Fruit fly (Drosophila melanogaster) whole organism, prepupa: ENCODE data around the gene CG33511.

Experiments
- Blimp-1 ChIP-seq: fragments of 200-800 bp; sonication (Bioruptor generic); optimal IDR thresholded peaks from 3 replicates; lab custom pipeline; 2017; ENCODE audit warnings: missing biosample characterization, missing genetic modification characterization, mild to moderate bottlenecking, moderate library complexity, missing genetic modification reagents
- CG10669 ChIP-seq: fragments of 200-800 bp; sonication (Bioruptor generic); optimal IDR thresholded peaks from 3 replicates; lab custom pipeline; 2018; ENCODE audit warnings: missing biosample characterization, mild to moderate bottlenecking, missing genetic modification characterization, moderate library complexity
- CG11294 ChIP-seq: fragments of 200-800 bp; sonication (Bioruptor generic); IDR thresholded peaks from 2 replicates; pipeline ENCODE4 v1.3.6; 2022; ENCODE audit warnings: missing biosample characterization, missing genetic modification characterization
- CG11902 ChIP-seq: fragments of 200-800 bp; sonication (Bioruptor generic); optimal IDR thresholded peaks from 3 replicates; lab custom pipeline; 2016; ENCODE audit warnings: missing biosample characterization, missing genetic modification characterization
- CG15336 ChIP-seq: fragments of 200-800 bp; sonication (Bioruptor generic); IDR thresholded peaks from 2 replicates; pipeline ENCODE4 v1.3.6; 2022; ENCODE audit warnings: missing biosample characterization, missing genetic modification characterization
- CG16779 ChIP-seq: fragments of 200-800 bp; sonication (Bioruptor generic); optimal IDR thresholded peaks from 3 replicates; lab custom pipeline; 2017; ENCODE audit warnings: missing biosample characterization, mild to moderate bottlenecking, missing genetic modification characterization
- CG31627 ChIP-seq: fragments of 200-800 bp; sonication (Bioruptor generic); optimal IDR thresholded peaks from 3 replicates; lab custom pipeline; 2016; ENCODE audit warnings: missing biosample characterization, missing genetic modification characterization
- CG32006 ChIP-seq: fragments of 200-800 bp; sonication (Bioruptor generic); optimal IDR thresholded peaks from 3 replicates; lab custom pipeline; 2017; ENCODE audit warnings: missing biosample characterization, mild to moderate bottlenecking, missing genetic modification characterization
- CG34406 ChIP-seq: fragments of 200-800 bp; sonication (Bioruptor generic); optimal IDR thresholded peaks from 3 replicates; lab custom pipeline; 2016; ENCODE audit warnings: missing biosample characterization, missing genetic modification characterization
- CG3919 ChIP-seq: fragments of 200-800 bp; sonication (Bioruptor generic); optimal IDR thresholded peaks from 3 replicates; lab custom pipeline; 2016; ENCODE audit warnings: missing biosample characterization, missing genetic modification characterization
- CG6163 ChIP-seq: fragments of 200-800 bp; sonication (Bioruptor generic); IDR thresholded peaks from 3 replicates; pipeline ENCODE4 v1.3.6; 2022; ENCODE audit warnings: missing biosample characterization, missing genetic modification characterization
- CG6276 ChIP-seq: fragments of 200-800 bp; sonication (Bioruptor generic); optimal IDR thresholded peaks from 2 replicates; lab custom pipeline; 2017; ENCODE audit warnings: missing biosample characterization, mild to moderate bottlenecking, missing genetic modification characterization
- CG6792 ChIP-seq: fragments of 200-800 bp; sonication (Bioruptor generic); optimal IDR thresholded peaks from 3 replicates; lab custom pipeline; 2016; ENCODE audit warnings: missing biosample characterization, missing genetic modification characterization
- CG6808 ChIP-seq: fragments of 200-800 bp; sonication (Bioruptor generic); optimal IDR thresholded peaks from 3 replicates; lab custom pipeline; 2017; ENCODE audit warnings: missing biosample characterization, missing genetic modification characterization, mild to moderate bottlenecking, moderate library complexity, missing genetic modification reagents
- CG6854 ChIP-seq: fragments of 200-800 bp; sonication (Bioruptor generic); optimal IDR thresholded peaks from 2 replicates; lab custom pipeline; 2017; ENCODE audit warnings: missing biosample characterization, mild to moderate bottlenecking, missing genetic modification characterization
- CG7368 ChIP-seq: fragments of 200-800 bp; sonication (Bioruptor generic); optimal IDR thresholded peaks from 3 replicates; lab custom pipeline; 2016; ENCODE audit warnings: missing biosample characterization, missing genetic modification characterization
- CG8119 ChIP-seq: fragments of 200-800 bp; sonication (Bioruptor generic); IDR thresholded peaks from 3 replicates; pipeline ENCODE4 v1.3.6; 2022; ENCODE audit warnings: missing biosample characterization, missing genetic modification characterization
- CG8319 ChIP-seq: fragments of 200-800 bp; sonication (Bioruptor generic); optimal IDR thresholded peaks from 3 replicates; lab custom pipeline; 2016; ENCODE audit warnings: missing biosample characterization, missing genetic modification characterization
- CG8632 ChIP-seq: fragments of 200-800 bp; sonication (Bioruptor generic); optimal IDR thresholded peaks from 3 replicates; lab custom pipeline; 2016; ENCODE audit warnings: missing biosample characterization, missing genetic modification characterization
- CG9139 ChIP-seq: fragments of 200-800 bp; sonication (Bioruptor generic); optimal IDR thresholded peaks from 3 replicates; lab custom pipeline; 2017; ENCODE audit warnings: missing biosample characterization, mild to moderate bottlenecking, missing genetic modification characterization
- Eip75B ChIP-seq: fragments of 200-800 bp; sonication (Bioruptor generic); optimal IDR thresholded peaks from 3 replicates; lab custom pipeline; 2016; ENCODE audit warnings: missing biosample characterization, missing genetic modification characterization
- Eip78C ChIP-seq: fragments of 200-800 bp; sonication (Bioruptor generic); peaks from one replicate; lab custom pipeline; 2016; ENCODE audit warnings: missing biosample characterization, missing genetic modification characterization
- Ets21C ChIP-seq: fragments of 200-800 bp; sonication (Bioruptor generic); optimal IDR thresholded peaks from 3 replicates; lab custom pipeline; 2016; ENCODE audit warnings: missing biosample characterization, missing genetic modification characterization
- Gug ChIP-seq: fragments of 200-800 bp; sonication (Bioruptor generic); IDR thresholded peaks from 2 replicates; pipeline ENCODE4 v1.3.6; 2022; ENCODE audit warnings: missing biosample characterization, missing genetic modification characterization
- Hr38 ChIP-seq: sonication (Bioruptor generic); optimal IDR thresholded peaks from 2 replicates; lab custom pipeline; 2016; ENCODE audit warnings: missing biosample characterization, missing genetic modification characterization
- Hr39 ChIP-seq: fragments of 200-800 bp; sonication (Bioruptor generic); optimal IDR thresholded peaks from 2 replicates; lab custom pipeline; 2016; ENCODE audit warnings: missing biosample characterization, missing genetic modification characterization
- Hr4 ChIP-seq: fragments of 200-800 bp; sonication (Bioruptor generic); optimal IDR thresholded peaks from 3 replicates; lab custom pipeline; 2016; ENCODE audit warnings: missing biosample characterization, missing genetic modification characterization
- Met ChIP-seq: fragments of 200-800 bp; sonication (Bioruptor generic); optimal IDR thresholded peaks from 3 replicates; lab custom pipeline; 2016; ENCODE audit warnings: missing biosample characterization, missing genetic modification characterization
- OdsH ChIP-seq: fragments of 200-800 bp; sonication (Bioruptor generic); optimal IDR thresholded peaks from 3 replicates; lab custom pipeline; 2016; ENCODE audit warnings: missing biosample characterization, missing genetic modification characterization
- Smox ChIP-seq: fragments of 200-800 bp; sonication (Bioruptor generic); optimal IDR thresholded peaks from 3 replicates; lab custom pipeline; 2016; ENCODE audit warnings: missing biosample characterization, missing genetic modification characterization
- Sox102F ChIP-seq: fragments of 200-800 bp; sonication (Bioruptor generic); optimal IDR thresholded peaks from 2 replicates; lab custom pipeline; 2016; ENCODE audit warnings: missing biosample characterization, mild to moderate bottlenecking, missing genetic modification characterization
- Sox14 ChIP-seq: fragments of 200-800 bp; sonication (Bioruptor generic); optimal IDR thresholded peaks from 3 replicates; lab custom pipeline; 2016; ENCODE audit warnings: missing biosample characterization, missing genetic modification characterization
- achi ChIP-seq: fragments of 200-800 bp; sonication (Bioruptor generic); optimal IDR thresholded peaks from 3 replicates; lab custom pipeline; 2016; ENCODE audit warnings: missing biosample characterization, missing genetic modification characterization
- cyc ChIP-seq: fragments of 200-800 bp; sonication (Bioruptor generic); optimal IDR thresholded peaks from 3 replicates; lab custom pipeline; 2016; ENCODE audit warnings: missing biosample characterization, missing genetic modification characterization
- eg ChIP-seq: fragments of 200-800 bp; sonication (Bioruptor generic); IDR thresholded peaks from 3 replicates; pipeline ENCODE4 v1.3.6; 2022; ENCODE audit warnings: missing biosample characterization, missing genetic modification characterization
- esn ChIP-seq: fragments of 200-800 bp; sonication (Bioruptor generic); optimal IDR thresholded peaks from 2 replicates; lab custom pipeline; 2016; ENCODE audit warnings: missing biosample characterization, mild to moderate bottlenecking, missing genetic modification characterization, moderate library complexity
- fd59A ChIP-seq: fragments of 200-800 bp; sonication (Bioruptor generic); optimal IDR thresholded peaks from 2 replicates; lab custom pipeline; 2017; ENCODE audit warnings: missing biosample characterization, mild to moderate bottlenecking, missing genetic modification characterization, missing genetic modification reagents
- fd85E ChIP-seq: fragments of 200-800 bp; sonication (Bioruptor generic); optimal IDR thresholded peaks from 3 replicates; lab custom pipeline; 2016; ENCODE audit warnings: missing biosample characterization, missing genetic modification characterization
- fkh ChIP-seq: fragments of 200-800 bp; sonication (Bioruptor generic); optimal IDR thresholded peaks from 3 replicates; lab custom pipeline; 2017; ENCODE audit warnings: missing biosample characterization, mild to moderate bottlenecking, missing genetic modification characterization, moderate library complexity
- lz ChIP-seq: fragments of 200-800 bp; sonication (Bioruptor generic); optimal IDR thresholded peaks from 3 replicates; lab custom pipeline; 2016; ENCODE audit warnings: missing biosample characterization, missing genetic modification characterization
- net ChIP-seq: fragments of 200-800 bp; sonication (Bioruptor generic); optimal IDR thresholded peaks from 3 replicates; lab custom pipeline; 2016; ENCODE audit warnings: missing biosample characterization, missing genetic modification characterization
- pdm3 ChIP-seq: fragments of 200-800 bp; sonication (Bioruptor generic); optimal IDR thresholded peaks from 3 replicates; lab custom pipeline; 2016; ENCODE audit warnings: missing biosample characterization, missing genetic modification characterization
- vri ChIP-seq: fragments of 200-800 bp; sonication (Bioruptor generic); optimal IDR thresholded peaks from 3 replicates; lab custom pipeline; 2016; ENCODE audit warnings: missing biosample characterization, mild to moderate bottlenecking, missing genetic modification characterization

Gene CG33511

dm6 chr2L:21051873-21052736 lies 30.2 kb downstream of the CG33511 start, which contains the start of gene CG42238 (continued):
- TF ChIP-seq Eip78C (GFP tag; lab: Kevin White, UChicago) (peak; percentile 47), CG15336 (GFP tag; lab: Robert Waterston, UW) (no peak), CG11294 (GFP tag; lab: Robert Waterston, UW) (no peak), CG9139 (GFP tag; lab: Kevin White, UChicago) (no peak), fd85E (no peak), Ets21C (no peak)

- peak; percentile 22 for TF ChIP-seq fkh (GFP tag; lab: Kevin White, UChicago)
- no peak for TF ChIP-seq achi (GFP tag; lab: Kevin White, UChicago)
- no peak for TF ChIP-seq CG8319 (GFP tag; lab: Kevin White, UChicago)
- TF ChIP-seq CG6808: no peak
Observed at dm6 chr2L:21040719-21041118, 41.6 kb downstream of the CG33511 start.

- TF ChIP-seq Hr38 (no peak), fkh (GFP tag; lab: Kevin White, UChicago) (peak; percentile 75), CG11902 (GFP tag; lab: Kevin White, UChicago) (no peak), CG32006 (GFP tag; lab: Kevin White, UChicago) (no peak)
Observed at dm6 chr2L:21039569-21040159, 42.6 kb downstream of the CG33511 start.

- TF ChIP-seq Blimp-1 (GFP tag; lab: Kevin White, UChicago): no peak
- peak; percentile 52; the same call in 2 of the 3 replicates for TF ChIP-seq eg (GFP tag; lab: Robert Waterston, UW)
- peak; percentile 28 for TF ChIP-seq Smox (GFP tag; lab: Kevin White, UChicago)
- no peak for TF ChIP-seq vri
- TF ChIP-seq CG6163 (GFP tag; lab: Robert Waterston, UW): 0 out of 3 replicates have a peak, but pooled peaks have one; percentile 22
- peak; percentile 14 for TF ChIP-seq CG6276 (GFP tag; lab: Kevin White, UChicago)
- peak; percentile 37 for TF ChIP-seq esn (GFP tag; lab: Kevin White, UChicago)
- TF ChIP-seq CG15336 (GFP tag; lab: Robert Waterston, UW): peak; percentile 44; the same call in 1 of the 2 replicates
- TF ChIP-seq OdsH: peak; percentile 44
- TF ChIP-seq CG16779 (tag; lab: Kevin White, UChicago): no peak
- peak; percentile 20 for TF ChIP-seq lz (GFP tag; lab: Kevin White, UChicago)
- TF ChIP-seq achi (GFP tag; lab: Kevin White, UChicago): peak; percentile 3
- no peak for TF ChIP-seq CG9139 (GFP tag; lab: Kevin White, UChicago)
- TF ChIP-seq Eip75B: peak; percentile 24
- no peak for TF ChIP-seq CG31627 (GFP tag; lab: Kevin White, UChicago)
- no peak for TF ChIP-seq CG6854 (GFP tag; lab: Kevin White, UChicago)
- no peak for TF ChIP-seq Hr38
- TF ChIP-seq Gug (GFP tag; lab: Robert Waterston, UW): 0 out of 2 replicates have a peak, but pooled peaks have one; percentile 14
- no peak for TF ChIP-seq CG34406 (GFP tag; lab: Kevin White, UChicago)
- TF ChIP-seq CG8119 (GFP tag; lab: Robert Waterston, UW): peak; percentile 32; the same call in 1 of the 3 replicates
- peak; percentile 35 for TF ChIP-seq Sox102F (GFP tag; lab: Kevin White, UChicago)
- peak; percentile 24 for TF ChIP-seq Met (GFP tag; lab: Kevin White, UChicago)
- peak; percentile 28 for TF ChIP-seq CG6792
- TF ChIP-seq CG8632: peak; percentile 33
- TF ChIP-seq fkh (GFP tag; lab: Kevin White, UChicago): peak; percentile 56
- peak; percentile 20 for TF ChIP-seq net (GFP tag; lab: Kevin White, UChicago)
- TF ChIP-seq cyc (GFP tag; lab: Kevin White, UChicago): peak; percentile 17
- TF ChIP-seq pdm3 (GFP tag; lab: Kevin White, UChicago): peak; percentile 19
- peak; percentile 78 for TF ChIP-seq Eip78C (GFP tag; lab: Kevin White, UChicago)
- TF ChIP-seq CG3919: peak; percentile 28
- no peak for TF ChIP-seq CG7368
- peak; percentile 10 for TF ChIP-seq Sox14 (GFP tag; lab: Kevin White, UChicago)
- TF ChIP-seq CG10669 (GFP tag; lab: Kevin White, UChicago): peak; percentile 15
- no peak for TF ChIP-seq CG8319 (GFP tag; lab: Kevin White, UChicago)
- no peak for TF ChIP-seq fd59A
- TF ChIP-seq Hr39 (GFP tag; lab: Kevin White, UChicago): peak; percentile 12
- peak; percentile 25 for TF ChIP-seq Hr4 (GFP tag; lab: Kevin White, UChicago)
Observed at dm6 chr2L:21038723-21039122, 43.6 kb downstream of the CG33511 start.
